Worm (Caenorhabditis elegans): ENCODE measurements around the gene prp-21.

prp-21 gene

DNA sequence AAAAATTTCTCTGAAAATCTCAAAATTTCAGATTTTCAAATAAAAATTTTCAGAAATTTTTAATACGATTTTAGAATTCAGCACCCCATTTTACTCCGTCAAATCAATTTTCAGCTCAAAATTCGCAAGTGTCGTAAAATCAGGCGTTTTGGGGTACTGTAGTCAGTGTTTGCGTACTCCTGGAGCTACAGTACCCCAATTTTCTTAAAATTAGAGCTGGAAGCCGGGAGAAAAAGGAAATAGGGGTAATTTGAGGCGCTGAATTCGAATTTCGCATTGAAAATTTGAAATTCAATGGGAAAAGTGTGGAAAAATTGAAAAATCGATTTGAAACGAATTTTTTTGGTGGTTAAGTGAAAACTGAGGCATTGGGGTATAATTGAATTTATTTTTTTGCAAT is 23.4 kb upstream of the prp-21 start:
- TF ChIP-seq ref-2 (tag; optimal IDR thresholded peaks at IDR 0.05): no peak
- TF ChIP-seq ets-4 (tag; optimal IDR thresholded peaks at IDR 0.05): no peak
- TF ChIP-seq pqm-1 (tag; optimal IDR thresholded peaks at IDR 0.05): no peak
- no peak for TF ChIP-seq C38D4.7 (GFP tag; optimal IDR thresholded peaks at IDR 0.05)
- no peak for TF ChIP-seq ceh-18 (tag; optimal IDR thresholded peaks at IDR 0.05)
- TF ChIP-seq Y22D7AL.16 (tag; optimal IDR thresholded peaks at IDR 0.05): no peak
- no peak for TF ChIP-seq hlh-6 (tag; optimal IDR thresholded peaks at IDR 0.05)
- TF ChIP-seq elt-4 (tag; optimal IDR thresholded peaks at IDR 0.05): no peak
- TF ChIP-seq che-1 (tag; optimal IDR thresholded peaks at IDR 0.05): no peak
- no peak for TF ChIP-seq ttx-3 (tag; optimal IDR thresholded peaks at IDR 0.05)
- TF ChIP-seq ceh-6 (GFP tag; optimal IDR thresholded peaks at IDR 0.05): no peak
- no peak for TF ChIP-seq pax-1 (tag; optimal IDR thresholded peaks at IDR 0.05)
- no peak for TF ChIP-seq unc-86 (tag; optimal IDR thresholded peaks at IDR 0.05)
- no peak for TF ChIP-seq fkh-6 (tag; optimal IDR thresholded peaks at IDR 0.05)
- TF ChIP-seq dmd-4 (tag; optimal IDR thresholded peaks at IDR 0.05; ENCODE audit: borderline replicate concordance): no peak
- no peak for TF ChIP-seq sox-4 (tag; optimal IDR thresholded peaks at IDR 0.05)

DNA sequence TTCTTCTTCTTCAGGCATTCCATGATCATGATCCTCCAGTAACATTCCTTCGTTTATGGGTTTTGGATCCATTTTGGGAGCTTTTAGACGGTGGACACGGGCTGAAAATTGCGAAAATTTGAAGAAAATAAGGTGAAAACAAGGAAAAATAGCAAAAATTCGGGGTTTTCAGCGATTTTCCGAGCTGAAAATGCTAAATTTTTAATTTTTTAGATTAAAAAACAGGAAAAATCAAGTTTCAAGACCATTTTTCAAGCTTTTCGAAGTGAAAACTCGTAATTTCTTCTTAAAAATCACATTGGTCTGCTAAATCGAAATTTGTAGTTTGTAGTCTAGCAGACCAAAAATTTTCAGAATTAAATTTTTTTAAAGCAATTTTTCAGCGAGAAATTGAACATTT is 17.4 kb upstream of the prp-21 start, which contains the start of gene nfyb-1:
TSS of gene nfyb-1 (minus strand) at position 101 of the 400 bp plus-strand sequence.
- no peak for TF ChIP-seq ztf-16 (tag; optimal IDR thresholded peaks at IDR 0.05)
- no peak for TF ChIP-seq nhr-11 (tag; optimal IDR thresholded peaks at IDR 0.05)
- no peak for TF ChIP-seq ceh-31 (tag; optimal IDR thresholded peaks at IDR 0.05)
- TF ChIP-seq gmeb-2 (tag; optimal IDR thresholded peaks at IDR 0.05): no peak
- TF ChIP-seq ets-4 (tag; optimal IDR thresholded peaks at IDR 0.05): no peak
- no peak for TF ChIP-seq ref-2 (tag; optimal IDR thresholded peaks at IDR 0.05)
- no peak for TF ChIP-seq ttx-3 (tag; optimal IDR thresholded peaks at IDR 0.05)
- TF ChIP-seq ceh-24 (tag; optimal IDR thresholded peaks at IDR 0.05): no peak
- no peak for TF ChIP-seq ceh-9 (tag; optimal IDR thresholded peaks at IDR 0.05)
- TF ChIP-seq pqm-1 (tag; optimal IDR thresholded peaks at IDR 0.05): no peak
- TF ChIP-seq unc-86 (tag; optimal IDR thresholded peaks at IDR 0.05): no peak
- TF ChIP-seq pros-1 (tag; optimal IDR thresholded peaks at IDR 0.05): no peak
- no peak for TF ChIP-seq C38D4.7 (GFP tag; optimal IDR thresholded peaks at IDR 0.05)
- TF ChIP-seq pha-4 (tag; optimal IDR thresholded peaks at IDR 0.05): no peak
- TF ChIP-seq syd-9 (tag; optimal IDR thresholded peaks at IDR 0.05): no peak
- TF ChIP-seq odd-2 (tag; optimal IDR thresholded peaks at IDR 0.05): no peak
- TF ChIP-seq pha-2 (tag; optimal IDR thresholded peaks at IDR 0.05): no peak
- TF ChIP-seq pax-1 (tag; optimal IDR thresholded peaks at IDR 0.05): no peak
- no peak for TF ChIP-seq ceh-34 (tag; optimal IDR thresholded peaks at IDR 0.05)

DNA sequence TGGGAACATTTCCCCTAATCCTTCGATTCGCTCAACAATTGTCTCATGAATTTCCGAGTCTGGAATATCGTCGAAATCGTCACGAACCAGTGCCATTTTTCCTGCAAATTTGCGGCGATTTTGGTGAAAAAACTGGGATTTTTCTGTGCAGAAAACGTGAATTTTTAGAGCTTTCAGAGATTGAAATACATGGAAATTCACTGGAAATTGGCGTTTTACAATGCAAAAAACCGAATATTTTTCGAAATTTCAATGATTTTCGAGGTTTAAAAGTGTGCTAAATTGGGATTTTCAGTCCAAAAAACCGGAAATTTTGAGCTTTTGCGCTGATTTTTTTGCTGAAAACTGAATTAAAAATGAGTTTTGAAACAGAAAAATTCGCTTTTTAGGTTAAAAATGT is 14.3 kb upstream of the prp-21 start, which contains the start of gene tomm-22:
TSS of gene tomm-22 (minus strand) at position 101 of the 400 bp plus-strand sequence.
- TF ChIP-seq hlh-13 (GFP tag; optimal IDR thresholded peaks at IDR 0.05) (no peak), tbx-7 (tag; optimal IDR thresholded peaks at IDR 0.05) (no peak), hlh-8 (tag; optimal IDR thresholded peaks at IDR 0.05) (no peak), hlh-30 (tag; optimal IDR thresholded peaks at IDR 0.05; ENCODE audit: insufficient read depth) (no peak), unc-55 (GFP tag; optimal IDR thresholded peaks at IDR 0.05) (no peak), K09A11.1 (tag; optimal IDR thresholded peaks at IDR 0.05; ENCODE audit: insufficient read depth) (no peak), C38D4.7 (GFP tag; optimal IDR thresholded peaks at IDR 0.05) (no peak), unc-86 (tag; optimal IDR thresholded peaks at IDR 0.05) (no peak), dmd-4 (tag; optimal IDR thresholded peaks at IDR 0.05; ENCODE audit: borderline replicate concordance) (no peak), sdc-2 (tag; optimal IDR thresholded peaks at IDR 0.05) (no peak), pat-9 (tag; optimal IDR thresholded peaks at IDR 0.05) (no peak), hlh-15 (tag; optimal IDR thresholded peaks at IDR 0.05) (no peak), sox-2 (GFP tag; IDR thresholded peaks at IDR 0.05) (no peak), npax-4 (tag; optimal IDR thresholded peaks at IDR 0.05) (no peak), ceh-19 (GFP tag; optimal IDR thresholded peaks at IDR 0.05) (no peak), ceh-2 (tag; optimal IDR thresholded peaks at IDR 0.05) (no peak), pha-4 (tag; optimal IDR thresholded peaks at IDR 0.05) (no peak), ceh-31 (tag; optimal IDR thresholded peaks at IDR 0.05) (no peak), fkh-6 (tag; optimal IDR thresholded peaks at IDR 0.05) (no peak), ztf-16 (tag; optimal IDR thresholded peaks at IDR 0.05) (no peak)
